Worm (Caenorhabditis elegans) whole organism, young adult: ENCODE data around the gene oac-5.

Source experiments
- Y53G8AR.9 ChIP-seq: fragments of 200-800 bp; sonication (Bioruptor generic); conservative IDR thresholded peaks from 2 replicates; pipeline ENCODE4 v1.3.6; 2022; ENCODE audit warnings: missing genetic modification reagents, missing genetic modification characterization, missing compliant biosample characterization
- Y95B8A.8 ChIP-seq: fragments of 200-800 bp; sonication (Bioruptor generic); IDR thresholded peaks from 2 replicates; pipeline ENCODE4 v1.3.6; 2022; ENCODE audit warnings: missing genetic modification reagents, missing genetic modification characterization, missing compliant biosample characterization
- ama-1 ChIP-seq, 3 experiments: fragments of 150-350 bp in 1 of 3; sonication (generic microtip) in 2 of 3; optimal IDR thresholded peaks; 2 replicates each; lab custom pipeline; 2014 to 2018; ENCODE audit warnings: missing biosample characterization in 2 of 3, missing genetic modification characterization in 2 of 3, missing genetic modification reagents in 2 of 3
- dpl-1 ChIP-seq: fragments of 150-350 bp; optimal IDR thresholded peaks from 2 replicates; lab custom pipeline; 2014; ENCODE audit warnings: missing biosample characterization, missing genetic modification reagents, missing genetic modification characterization
- ekl-4 ChIP-seq: fragments of 200-800 bp; sonication (Bioruptor generic); IDR thresholded peaks from 2 replicates; pipeline ENCODE4 v1.3.6; 2022; ENCODE audit warnings: missing genetic modification reagents, missing genetic modification characterization, missing compliant biosample characterization
- lsl-1 ChIP-seq: fragments of 200-800 bp; sonication (Bioruptor generic); optimal IDR thresholded peaks from 2 replicates; lab custom pipeline; 2018; ENCODE audit warnings: mild to moderate bottlenecking, missing genetic modification characterization, moderate library complexity, missing compliant biosample characterization
- pha-4 ChIP-seq: fragments of 150-350 bp; sonication (generic microtip); optimal IDR thresholded peaks from 2 replicates; lab custom pipeline; 2014; ENCODE audit warnings: missing biosample characterization, missing genetic modification reagents, missing genetic modification characterization
- repo-1 ChIP-seq: sonication (generic microtip); optimal IDR thresholded peaks from 2 replicates; lab custom pipeline; 2017; ENCODE audit warnings: mild to moderate bottlenecking, missing genetic modification characterization, missing compliant biosample characterization
- snpc-3.4 ChIP-seq: sonication (generic microtip); optimal IDR thresholded peaks from 2 replicates; lab custom pipeline; 2017; ENCODE audit warnings: missing genetic modification characterization, mild to moderate bottlenecking, missing compliant biosample characterization, antibody characterized with exemption, moderate library complexity, missing genotype, missing genetic modification reagents
- snpc-4 ChIP-seq, 5 experiments: fragments of 150-350 bp in 1 of 5; sonication (generic microtip) in 4 of 5; optimal IDR thresholded peaks; 2 replicates each; lab custom pipeline; 2014 to 2018; ENCODE audit warnings: missing genetic modification characterization in 5 of 5, missing biosample characterization in 3 of 5, antibody characterized with exemption in 2 of 5, mild to moderate bottlenecking in 2 of 5, missing compliant biosample characterization in 2 of 5, missing genotype in 2 of 5, moderate library complexity in 2 of 5, missing genetic modification reagents in 1 of 5
- unc-130 ChIP-seq: sonication (generic microtip); optimal IDR thresholded peaks from 2 replicates; lab custom pipeline; 2016; ENCODE audit warnings: missing genetic modification reagents, missing genetic modification characterization, missing compliant biosample characterization

ce11 chrV:16256395-16256794 lies 36.1 kb upstream of the oac-5 start, which contains the start of gene bgnt-1.3:
- TF ChIP-seq unc-130 (GFP tag; lab: Kevin White, UChicago) (no peak), ekl-4 (GFP tag; lab: Robert Waterston, UW) (no peak), snpc-3.4 (tag; lab: Kevin White, UChicago) (no peak), ama-1 (optimal IDR thresholded peaks at IDR 0.05; lab: Kevin White, UChicago) (no peak), ama-1 (GFP tag; optimal IDR thresholded peaks at IDR 0.05; lab: Kevin White, UChicago) (no peak), repo-1 (no peak), Y95B8A.8 (no peak), pha-4 (tag; lab: Kevin White, UChicago) (no peak), lsl-1 (GFP tag; lab: Kevin White, UChicago) (no peak), Y53G8AR.9 (GFP tag; lab: Robert Waterston, UW) (no peak), snpc-4 (GFP tag; optimal IDR thresholded peaks at IDR 0.05; lab: Kevin White, UChicago) (no peak), snpc-4 (tag; optimal IDR thresholded peaks at IDR 0.05; lab: Kevin White, UChicago) (no peak), dpl-1 (GFP tag; lab: Kevin White, UChicago) (no peak)
